Worm (Caenorhabditis elegans) whole organism, late embryonic: ENCODE results near the gene daf-36.

Source experiments
- ama-1 ChIP-seq: fragments of 150-350 bp; optimal IDR thresholded peaks from 2 replicates; lab custom pipeline; 2014
- ceh-14 ChIP-seq: sonication (generic microtip); optimal IDR thresholded peaks from 2 replicates; lab custom pipeline; 2016; ENCODE audit warnings: missing genotype, missing genetic modification characterization, missing compliant biosample characterization
- che-1 ChIP-seq: sonication (generic microtip); optimal IDR thresholded peaks from 2 replicates; lab custom pipeline; 2016; ENCODE audit warnings: mild to moderate bottlenecking, missing genetic modification characterization, missing compliant biosample characterization
- dmd-4 ChIP-seq: sonication (generic microtip); optimal IDR thresholded peaks from 2 replicates; lab custom pipeline; 2016; ENCODE audit warnings: borderline replicate concordance, missing genetic modification characterization, missing compliant biosample characterization
- dve-1 ChIP-seq: sonication (generic microtip); optimal IDR thresholded peaks from 2 replicates; lab custom pipeline; 2017; ENCODE audit warnings: antibody characterized with exemption, mild to moderate bottlenecking, missing genetic modification characterization, missing compliant biosample characterization
- fkh-10 ChIP-seq: fragments of 150-350 bp; optimal IDR thresholded peaks from 2 replicates; lab custom pipeline; 2014; ENCODE audit warnings: missing biosample characterization, missing genetic modification reagents, missing genetic modification characterization
- lim-6 ChIP-seq: sonication (generic microtip); optimal IDR thresholded peaks from 2 replicates; lab custom pipeline; 2016; ENCODE audit warnings: missing genetic modification characterization, missing compliant biosample characterization
- odd-2 ChIP-seq: sonication (generic microtip); optimal IDR thresholded peaks from 2 replicates; lab custom pipeline; 2017; ENCODE audit warnings: antibody characterized with exemption, mild to moderate bottlenecking, missing genetic modification characterization, missing compliant biosample characterization
- pha-2 ChIP-seq: sonication (generic microtip); optimal IDR thresholded peaks from 2 replicates; lab custom pipeline; 2017; ENCODE audit warnings: mild to moderate bottlenecking, missing genetic modification characterization, missing compliant biosample characterization
- rnt-1 ChIP-seq: sonication (generic microtip); optimal IDR thresholded peaks from 2 replicates; lab custom pipeline; 2016; ENCODE audit warnings: missing genetic modification characterization, missing compliant biosample characterization
- zip-5 ChIP-seq: sonication (generic microtip); optimal IDR thresholded peaks from 2 replicates; lab custom pipeline; 2016; ENCODE audit warnings: missing genetic modification characterization, missing compliant biosample characterization

DNA sequence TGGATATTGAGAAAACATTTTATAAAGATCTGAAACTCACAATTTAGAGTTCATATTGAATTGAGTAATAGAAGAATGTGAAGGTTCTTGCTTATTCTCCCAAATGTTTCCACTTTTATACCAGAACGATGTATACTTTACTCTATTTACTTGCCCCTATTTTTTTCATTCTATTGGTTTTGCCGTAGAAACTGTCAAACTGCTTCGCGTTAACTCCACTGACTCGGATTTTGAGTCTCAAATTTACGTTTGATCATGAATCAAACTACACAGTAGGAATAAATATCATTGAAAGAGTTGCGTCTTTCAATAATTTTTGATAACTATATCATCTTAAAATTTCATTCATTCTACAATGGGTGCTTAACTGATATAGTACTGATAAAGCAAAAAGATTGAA is 14.4 kb upstream of the daf-36 start, which contains the start of gene fipr-8:
- TF ChIP-seq fkh-10 (GFP tag; lab: Kevin White, UChicago) (no peak), ceh-14 (tag; lab: Kevin White, UChicago) (no peak), dmd-4 (tag; lab: Kevin White, UChicago) (no peak), zip-5 (tag; lab: Kevin White, UChicago) (no peak), che-1 (tag; lab: Kevin White, UChicago) (no peak), pha-2 (tag; lab: Kevin White, UChicago) (no peak), ama-1 (lab: Kevin White, UChicago) (no peak), rnt-1 (no peak), dve-1 (tag; lab: Kevin White, UChicago) (no peak), odd-2 (tag; lab: Kevin White, UChicago) (no peak), lim-6 (no peak)
